Fruit fly (Drosophila melanogaster) whole organism, prepupa: ENCODE results near the gene Rev1.

Source experiments
- CG10631 ChIP-seq: fragments of 200-800 bp; sonication (Bioruptor generic); optimal IDR thresholded peaks from 2 replicates; lab custom pipeline; 2016; ENCODE audit warnings: missing biosample characterization, missing genetic modification characterization
- CG10669 ChIP-seq: fragments of 200-800 bp; sonication (Bioruptor generic); optimal IDR thresholded peaks from 3 replicates; lab custom pipeline; 2018; ENCODE audit warnings: missing biosample characterization, mild to moderate bottlenecking, missing genetic modification characterization, moderate library complexity
- CG11294 ChIP-seq: fragments of 200-800 bp; sonication (Bioruptor generic); IDR thresholded peaks from 2 replicates; pipeline ENCODE4 v1.3.6; 2022; ENCODE audit warnings: missing biosample characterization, missing genetic modification characterization
- CG11762 ChIP-seq: fragments of 200-800 bp; sonication (Bioruptor generic); optimal IDR thresholded peaks from 3 replicates; lab custom pipeline; 2016; ENCODE audit warnings: missing biosample characterization, missing genetic modification characterization; ENCODE audit not compliant: insufficient read depth
- CG11902 ChIP-seq: fragments of 200-800 bp; sonication (Bioruptor generic); optimal IDR thresholded peaks from 3 replicates; lab custom pipeline; 2016; ENCODE audit warnings: missing biosample characterization, missing genetic modification characterization
- CG15336 ChIP-seq: fragments of 200-800 bp; sonication (Bioruptor generic); IDR thresholded peaks from 2 replicates; pipeline ENCODE4 v1.3.6; 2022; ENCODE audit warnings: missing biosample characterization, missing genetic modification characterization
- CG1621 ChIP-seq: fragments of 200-800 bp; sonication (Bioruptor generic); optimal IDR thresholded peaks from 3 replicates; lab custom pipeline; 2018; ENCODE audit warnings: missing biosample characterization, mild to moderate bottlenecking, missing genetic modification characterization
- CG3032 ChIP-seq: fragments of 200-800 bp; optimal IDR thresholded peaks from 2 replicates; lab custom pipeline; 2019; ENCODE audit warnings: missing biosample characterization, mild to moderate bottlenecking, missing genetic modification characterization, moderate library complexity
- CG32006 ChIP-seq: fragments of 200-800 bp; sonication (Bioruptor generic); optimal IDR thresholded peaks from 3 replicates; lab custom pipeline; 2017; ENCODE audit warnings: missing biosample characterization, mild to moderate bottlenecking, missing genetic modification characterization
- CG34406 ChIP-seq: fragments of 200-800 bp; sonication (Bioruptor generic); optimal IDR thresholded peaks from 3 replicates; lab custom pipeline; 2016; ENCODE audit warnings: missing biosample characterization, missing genetic modification characterization
- CG3919 ChIP-seq: fragments of 200-800 bp; sonication (Bioruptor generic); optimal IDR thresholded peaks from 3 replicates; lab custom pipeline; 2016; ENCODE audit warnings: missing biosample characterization, missing genetic modification characterization
- CG4318 ChIP-seq: fragments of 200-800 bp; sonication (Bioruptor generic); optimal IDR thresholded peaks from 3 replicates; lab custom pipeline; 2017; ENCODE audit warnings: missing biosample characterization, mild to moderate bottlenecking, missing genetic modification characterization
- CG6163 ChIP-seq: fragments of 200-800 bp; sonication (Bioruptor generic); IDR thresholded peaks from 3 replicates; pipeline ENCODE4 v1.3.6; 2022; ENCODE audit warnings: missing biosample characterization, missing genetic modification characterization
- CG6276 ChIP-seq: fragments of 200-800 bp; sonication (Bioruptor generic); optimal IDR thresholded peaks from 2 replicates; lab custom pipeline; 2017; ENCODE audit warnings: missing biosample characterization, mild to moderate bottlenecking, missing genetic modification characterization
- CG6808 ChIP-seq: fragments of 200-800 bp; sonication (Bioruptor generic); optimal IDR thresholded peaks from 3 replicates; lab custom pipeline; 2017; ENCODE audit warnings: missing biosample characterization, missing genetic modification characterization, mild to moderate bottlenecking, moderate library complexity, missing genetic modification reagents
- CG6854 ChIP-seq: fragments of 200-800 bp; sonication (Bioruptor generic); optimal IDR thresholded peaks from 2 replicates; lab custom pipeline; 2017; ENCODE audit warnings: missing biosample characterization, mild to moderate bottlenecking, missing genetic modification characterization
- CG7368 ChIP-seq: fragments of 200-800 bp; sonication (Bioruptor generic); optimal IDR thresholded peaks from 3 replicates; lab custom pipeline; 2016; ENCODE audit warnings: missing biosample characterization, missing genetic modification characterization
- CG8119 ChIP-seq: fragments of 200-800 bp; sonication (Bioruptor generic); IDR thresholded peaks from 3 replicates; pipeline ENCODE4 v1.3.6; 2022; ENCODE audit warnings: missing biosample characterization, missing genetic modification characterization
- CG8319 ChIP-seq: fragments of 200-800 bp; sonication (Bioruptor generic); optimal IDR thresholded peaks from 3 replicates; lab custom pipeline; 2016; ENCODE audit warnings: missing biosample characterization, missing genetic modification characterization
- Eip78C ChIP-seq: fragments of 200-800 bp; sonication (Bioruptor generic); peaks from one replicate; lab custom pipeline; 2016; ENCODE audit warnings: missing biosample characterization, missing genetic modification characterization
- Eip93F ChIP-seq: fragments of 200-800 bp; sonication (Bioruptor generic); optimal IDR thresholded peaks from 2 replicates; lab custom pipeline; 2016; ENCODE audit warnings: missing biosample characterization, mild to moderate bottlenecking, missing genetic modification characterization
- Ets21C ChIP-seq: fragments of 200-800 bp; sonication (Bioruptor generic); optimal IDR thresholded peaks from 3 replicates; lab custom pipeline; 2016; ENCODE audit warnings: missing biosample characterization, missing genetic modification characterization
- Ets96B ChIP-seq: fragments of 200-800 bp; optimal IDR thresholded peaks from 2 replicates; lab custom pipeline; 2019; ENCODE audit warnings: missing biosample characterization, mild to moderate bottlenecking, missing genetic modification characterization, moderate library complexity
- Gug ChIP-seq: fragments of 200-800 bp; sonication (Bioruptor generic); IDR thresholded peaks from 2 replicates; pipeline ENCODE4 v1.3.6; 2022; ENCODE audit warnings: missing biosample characterization, missing genetic modification characterization
- Hr38 ChIP-seq: sonication (Bioruptor generic); optimal IDR thresholded peaks from 2 replicates; lab custom pipeline; 2016; ENCODE audit warnings: missing biosample characterization, missing genetic modification characterization
- Hr4 ChIP-seq: fragments of 200-800 bp; sonication (Bioruptor generic); optimal IDR thresholded peaks from 3 replicates; lab custom pipeline; 2016; ENCODE audit warnings: missing biosample characterization, missing genetic modification characterization
- OdsH ChIP-seq: fragments of 200-800 bp; sonication (Bioruptor generic); optimal IDR thresholded peaks from 3 replicates; lab custom pipeline; 2016; ENCODE audit warnings: missing biosample characterization, missing genetic modification characterization
- Smox ChIP-seq: fragments of 200-800 bp; sonication (Bioruptor generic); optimal IDR thresholded peaks from 3 replicates; lab custom pipeline; 2016; ENCODE audit warnings: missing biosample characterization, missing genetic modification characterization
- Sox14 ChIP-seq: fragments of 200-800 bp; sonication (Bioruptor generic); optimal IDR thresholded peaks from 3 replicates; lab custom pipeline; 2016; ENCODE audit warnings: missing biosample characterization, missing genetic modification characterization
- Sox15 ChIP-seq: fragments of 200-800 bp; sonication (Bioruptor generic); optimal IDR thresholded peaks from 3 replicates; lab custom pipeline; 2016; ENCODE audit warnings: missing biosample characterization, missing genetic modification characterization
- dsx ChIP-seq: fragments of 200-800 bp; optimal IDR thresholded peaks from 3 replicates; lab custom pipeline; 2019; ENCODE audit warnings: missing biosample characterization, mild to moderate bottlenecking, missing genetic modification characterization, moderate library complexity; ENCODE audit not compliant: poor library complexity, severe bottlenecking
- eg ChIP-seq: fragments of 200-800 bp; sonication (Bioruptor generic); IDR thresholded peaks from 3 replicates; pipeline ENCODE4 v1.3.6; 2022; ENCODE audit warnings: missing biosample characterization, missing genetic modification characterization
- fd85E ChIP-seq: fragments of 200-800 bp; sonication (Bioruptor generic); optimal IDR thresholded peaks from 3 replicates; lab custom pipeline; 2016; ENCODE audit warnings: missing biosample characterization, missing genetic modification characterization
- fkh ChIP-seq: fragments of 200-800 bp; sonication (Bioruptor generic); optimal IDR thresholded peaks from 3 replicates; lab custom pipeline; 2017; ENCODE audit warnings: missing biosample characterization, mild to moderate bottlenecking, missing genetic modification characterization, moderate library complexity
- lz ChIP-seq: fragments of 200-800 bp; sonication (Bioruptor generic); optimal IDR thresholded peaks from 3 replicates; lab custom pipeline; 2016; ENCODE audit warnings: missing biosample characterization, missing genetic modification characterization
- net ChIP-seq: fragments of 200-800 bp; sonication (Bioruptor generic); optimal IDR thresholded peaks from 3 replicates; lab custom pipeline; 2016; ENCODE audit warnings: missing biosample characterization, missing genetic modification characterization
- pdm3 ChIP-seq: fragments of 200-800 bp; sonication (Bioruptor generic); optimal IDR thresholded peaks from 3 replicates; lab custom pipeline; 2016; ENCODE audit warnings: missing biosample characterization, missing genetic modification characterization
- salr ChIP-seq, 2 experiments: fragments of 200-800 bp; sonication (Bioruptor generic); optimal IDR thresholded peaks; 3 replicates each; lab custom pipeline; 2016 to 2018; ENCODE audit warnings: missing biosample characterization in 2 of 2, missing genetic modification characterization in 2 of 2, mild to moderate bottlenecking in 1 of 2
- svp ChIP-seq: fragments of 200-800 bp; sonication (Bioruptor generic); peaks from one replicate; lab custom pipeline; 2016; ENCODE audit warnings: missing biosample characterization, missing genetic modification characterization
- topi ChIP-seq: fragments of 200-800 bp; sonication (Bioruptor generic); optimal IDR thresholded peaks from 3 replicates; lab custom pipeline; 2016; ENCODE audit warnings: missing biosample characterization, missing genetic modification characterization
- vri ChIP-seq: fragments of 200-800 bp; sonication (Bioruptor generic); optimal IDR thresholded peaks from 3 replicates; lab custom pipeline; 2016; ENCODE audit warnings: missing biosample characterization, mild to moderate bottlenecking, missing genetic modification characterization

Rev1 gene

DNA sequence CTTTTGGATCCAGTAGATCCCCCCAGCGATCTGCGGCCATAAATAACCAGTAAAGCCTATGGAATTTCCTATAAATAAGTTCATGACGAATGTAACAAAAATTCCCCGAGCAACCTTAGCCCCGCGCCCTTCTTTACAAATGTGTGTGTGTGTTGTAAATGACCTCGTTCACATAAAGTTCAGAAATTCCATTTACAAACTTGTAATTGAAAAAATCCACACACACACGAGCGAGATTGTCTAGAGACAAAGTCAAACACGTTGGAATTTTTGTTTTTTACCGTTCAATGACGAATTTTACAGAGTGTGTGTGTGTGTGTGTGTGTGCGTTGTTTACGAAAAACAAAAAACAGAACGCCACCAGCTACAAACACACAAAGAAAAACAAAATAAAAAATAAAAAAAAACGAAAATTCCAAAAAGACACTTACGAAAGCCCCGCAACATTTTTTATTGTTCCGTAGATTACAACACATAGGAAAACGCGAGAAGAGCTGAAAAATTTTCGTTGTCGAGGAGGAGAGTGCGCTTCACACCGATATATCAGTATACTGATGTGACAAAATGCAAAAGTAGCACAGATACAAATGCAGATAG, 15.3 kb upstream of the Rev1 start:
- peak; percentile 31 for TF ChIP-seq CG6276 (GFP tag; lab: Kevin White, UChicago)
- TF ChIP-seq vri (GFP tag; lab: Kevin White, UChicago), result peak; percentile 39
- TF ChIP-seq CG6854, result peak; percentile 37
- TF ChIP-seq fkh (GFP tag; lab: Kevin White, UChicago), result peak; percentile 41
- peak; percentile 55 for TF ChIP-seq Eip78C (GFP tag; lab: Kevin White, UChicago)
- no peak for TF ChIP-seq Hr4 (GFP tag; lab: Kevin White, UChicago)
- TF ChIP-seq CG15336 (GFP tag; lab: Robert Waterston, UW), result 0 out of 2 replicates have a peak, but pooled peaks have one; percentile 29
- no peak for TF ChIP-seq Gug (GFP tag; lab: Robert Waterston, UW)
- peak; percentile 78 for TF ChIP-seq svp (GFP tag; lab: Kevin White, UChicago)
- no peak for TF ChIP-seq CG3032 (tag; lab: Kevin White, UChicago)
- peak; percentile 31 for TF ChIP-seq topi (GFP tag; lab: Kevin White, UChicago)
- peak; percentile 20; the same call in 1 of the 3 replicates for TF ChIP-seq CG6163 (GFP tag; lab: Robert Waterston, UW)
- TF ChIP-seq CG10669 (GFP tag; lab: Kevin White, UChicago), result no peak
- TF ChIP-seq CG8119 (GFP tag; lab: Robert Waterston, UW), result peak; percentile 52; the same call in 2 of the 3 replicates
- no peak for TF ChIP-seq CG11294 (GFP tag; lab: Robert Waterston, UW)
- TF ChIP-seq eg, result peak; percentile 61; the same call in 1 of the 3 replicates
- no peak for TF ChIP-seq pdm3 (GFP tag; lab: Kevin White, UChicago)
- TF ChIP-seq Smox (GFP tag; lab: Kevin White, UChicago), result peak; percentile 8
- no peak for TF ChIP-seq Ets96B (tag; lab: Kevin White, UChicago)
- peak; percentile 22 for TF ChIP-seq CG32006 (GFP tag; lab: Kevin White, UChicago)

DNA sequence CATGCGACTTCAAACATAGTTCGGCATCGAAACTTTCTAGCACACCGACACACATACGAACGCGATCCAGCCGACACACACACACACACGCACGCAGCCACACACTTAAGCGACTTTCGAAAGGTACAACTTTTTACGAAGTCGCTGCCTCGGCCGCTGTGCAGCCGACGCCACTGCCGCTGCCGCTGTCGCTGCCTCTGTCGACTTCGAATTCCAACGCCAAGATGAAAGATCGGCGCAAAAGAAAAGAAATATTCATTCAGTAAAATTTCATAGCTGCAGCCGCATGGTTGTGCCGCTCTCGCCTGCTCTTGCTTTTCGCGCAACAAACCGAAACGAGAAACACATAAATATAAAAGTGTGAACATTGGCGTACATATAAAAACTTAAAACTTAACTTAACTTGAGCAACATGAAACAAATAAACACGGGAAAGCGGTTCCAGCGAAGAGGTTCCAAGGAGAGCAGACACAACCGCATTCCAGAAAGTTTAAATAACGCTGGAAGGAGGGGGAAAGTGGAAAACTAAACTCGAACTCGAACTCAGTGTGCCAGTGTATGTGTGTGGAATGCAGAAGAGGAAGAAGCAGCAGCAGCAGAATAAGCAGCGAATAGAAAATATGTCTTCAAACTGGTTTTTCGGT, 14.6 kb upstream of the Rev1 start:
- TF ChIP-seq CG3919 (GFP tag; lab: Kevin White, UChicago) (no peak), CG11902 (no peak), Smox (GFP tag; lab: Kevin White, UChicago) (no peak), Gug (GFP tag; lab: Robert Waterston, UW) (no peak), CG6276 (GFP tag; lab: Kevin White, UChicago) (peak; percentile 18), Eip78C (GFP tag; lab: Kevin White, UChicago) (peak; percentile 41), fkh (GFP tag; lab: Kevin White, UChicago) (no peak), eg (no peak), OdsH (GFP tag; lab: Kevin White, UChicago) (no peak), svp (GFP tag; lab: Kevin White, UChicago) (peak; percentile 39)

DNA sequence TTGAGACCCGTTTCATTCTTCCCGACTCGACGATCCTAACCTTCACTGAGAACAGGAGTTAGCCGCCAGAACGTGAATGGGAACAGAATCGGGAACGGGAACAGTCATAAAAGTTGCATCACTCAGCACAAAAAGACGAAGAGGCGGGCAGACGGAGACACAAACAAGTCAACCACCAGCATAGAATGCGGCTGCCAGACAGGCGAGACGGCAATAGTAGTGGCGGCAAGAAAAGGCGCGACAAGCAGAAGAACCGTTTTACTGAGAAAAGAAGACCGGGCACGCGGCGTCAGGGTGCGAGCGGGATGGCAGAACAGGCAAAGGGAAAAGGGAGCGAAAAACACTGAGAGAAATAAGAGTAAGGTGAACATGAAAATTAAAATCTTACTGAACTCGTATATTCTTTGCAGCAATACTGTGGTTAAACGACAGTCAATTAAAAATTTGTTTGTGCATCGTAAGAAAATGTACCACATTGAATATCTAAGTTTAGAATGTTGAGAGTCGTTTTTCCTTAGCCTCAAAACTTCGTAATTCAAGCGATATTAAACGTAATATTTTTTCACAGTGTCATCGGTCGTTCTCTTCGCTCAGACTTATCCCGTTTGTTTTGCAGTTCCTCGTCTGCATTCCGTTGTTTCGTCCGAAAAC, 13.7 kb upstream of the Rev1 start:
- peak; percentile 92 for TF ChIP-seq CG3032 (tag; lab: Kevin White, UChicago)
- TF ChIP-seq CG3919 (GFP tag; lab: Kevin White, UChicago), result peak; percentile 95
- TF ChIP-seq Ets96B (tag; lab: Kevin White, UChicago), result peak; percentile 91
- TF ChIP-seq CG8119 (GFP tag; lab: Robert Waterston, UW), result peak; percentile 86
- peak; percentile 78 for TF ChIP-seq fd85E (GFP tag; lab: Kevin White, UChicago)
- peak; percentile 94 for TF ChIP-seq vri (GFP tag; lab: Kevin White, UChicago)
- TF ChIP-seq Sox15 (GFP tag; lab: Kevin White, UChicago), result peak; percentile 87
- peak; percentile 90 for TF ChIP-seq CG34406 (GFP tag; lab: Kevin White, UChicago)
- peak; percentile 49 for TF ChIP-seq CG11294 (GFP tag; lab: Robert Waterston, UW)
- TF ChIP-seq pdm3 (GFP tag; lab: Kevin White, UChicago), result peak; percentile 93
- TF ChIP-seq Smox (GFP tag; lab: Kevin White, UChicago), result peak; percentile 94
- peak; percentile 89 for TF ChIP-seq salr (GFP tag; optimal IDR thresholded peaks at IDR 0.05; lab: Kevin White, UChicago)
- peak; percentile 95 for TF ChIP-seq Sox14 (GFP tag; lab: Kevin White, UChicago)
- TF ChIP-seq CG1621 (tag; lab: Kevin White, UChicago), result peak; percentile 92
- peak; percentile 95 for TF ChIP-seq topi (GFP tag; lab: Kevin White, UChicago)
- TF ChIP-seq Eip93F (GFP tag; lab: Kevin White, UChicago), result peak; percentile 80
- peak; percentile 82 for TF ChIP-seq CG6276 (GFP tag; lab: Kevin White, UChicago)
- TF ChIP-seq CG32006 (GFP tag; lab: Kevin White, UChicago), result peak; percentile 90
- peak; percentile 75 for TF ChIP-seq CG4318
- TF ChIP-seq CG6808 (GFP tag; lab: Kevin White, UChicago), result peak; percentile 92
- TF ChIP-seq net, result peak; percentile 90
- TF ChIP-seq CG11762 (GFP tag; lab: Kevin White, UChicago), result peak; percentile 92
- TF ChIP-seq CG10631, result peak; percentile 89
- peak; percentile 91 for TF ChIP-seq CG7368 (GFP tag; lab: Kevin White, UChicago)
- TF ChIP-seq Ets21C, result peak; percentile 93
- peak; percentile 95 for TF ChIP-seq lz
- TF ChIP-seq CG6163 (GFP tag; lab: Robert Waterston, UW), result peak; percentile 92
- TF ChIP-seq CG10669 (GFP tag; lab: Kevin White, UChicago), result peak; percentile 91
- peak; percentile 87 for TF ChIP-seq CG8319
- no peak for TF ChIP-seq Hr38 (GFP tag; lab: Kevin White, UChicago)
- TF ChIP-seq Hr4 (GFP tag; lab: Kevin White, UChicago), result peak; percentile 87
- peak; percentile 77 for TF ChIP-seq Gug (GFP tag; lab: Robert Waterston, UW)
- TF ChIP-seq dsx, result peak; percentile 88
